Worm (Caenorhabditis elegans): ENCODE results near the gene mua-3.

- TF ChIP-seq nhr-11 (tag; optimal IDR thresholded peaks at IDR 0.05) (no peak), C08G9.2 (tag; optimal IDR thresholded peaks at IDR 0.05) (no peak), ceh-14 (tag; optimal IDR thresholded peaks at IDR 0.05) (no peak), pha-4 (tag; optimal IDR thresholded peaks at IDR 0.05) (no peak), dve-1 (tag; optimal IDR thresholded peaks at IDR 0.05) (no peak)
Measured at ce11 chrIII:10196796-10197195, 36.3 kb downstream of the mua-3 start.
